Worm (Caenorhabditis elegans): ENCODE measurements around the gene B0457.6.

Gene B0457.6

DNA sequence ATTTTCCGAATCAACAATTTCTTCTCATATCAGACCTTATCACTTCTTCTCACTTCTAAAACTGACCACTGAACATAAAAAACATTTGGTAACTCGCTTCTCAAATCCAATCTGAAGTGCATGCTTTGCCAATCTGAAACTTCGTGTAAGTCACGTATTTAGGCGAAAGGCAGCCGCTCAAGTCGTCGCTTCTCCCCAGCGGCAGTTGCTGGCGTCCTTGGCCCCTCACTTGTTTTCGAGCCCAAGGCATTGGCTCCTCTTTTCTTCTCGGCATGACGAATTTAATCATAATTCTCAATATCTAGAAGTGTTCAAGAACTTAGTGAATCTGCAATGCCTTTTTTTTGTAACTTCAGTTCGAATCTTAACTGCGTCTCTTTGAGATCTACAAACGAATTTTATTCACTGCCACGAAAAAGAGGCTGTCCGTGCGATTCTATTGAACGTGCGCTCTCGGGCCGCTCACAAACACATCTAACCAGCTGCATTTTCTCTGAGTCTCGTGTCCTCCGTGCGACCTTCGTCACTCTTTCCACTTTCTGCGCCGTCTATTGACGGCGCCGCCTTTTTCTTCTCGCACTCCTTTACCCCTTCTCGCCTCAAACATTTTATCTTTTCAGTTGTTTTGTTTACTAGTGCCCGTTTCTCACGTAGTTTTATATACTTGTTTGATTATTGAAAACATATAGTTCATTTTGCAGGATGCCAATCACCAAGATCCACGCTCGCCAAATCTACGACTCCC, 9.4 kb downstream of the B0457.6 start (continued):
- TF ChIP-seq unc-62 (GFP tag; optimal IDR thresholded peaks at IDR 0.05 in 1 of 2) (peak in 1 of 2 experiments; percentile 82), unc-62 (tag; optimal IDR thresholded peaks at IDR 0.05) (no peak), lir-3 (tag; optimal IDR thresholded peaks at IDR 0.05) (no peak), lin-29 (GFP tag; IDR thresholded peaks at IDR 0.05) (no peak), dve-1 (tag; optimal IDR thresholded peaks at IDR 0.05; ENCODE audit: insufficient read depth) (peak; percentile 28), snpc-4 (tag; optimal IDR thresholded peaks at IDR 0.05) (no peak), arid-1 (GFP tag; conservative IDR thresholded peaks at IDR 0.05) (0 out of 2 replicates have a peak, but pooled peaks have one; percentile 6), tra-1 (GFP tag; IDR thresholded peaks at IDR 0.05) (no peak), F49E8.2 (tag; optimal IDR thresholded peaks at IDR 0.05; ENCODE audit: borderline replicate concordance) (no peak), dmd-8 (GFP tag; IDR thresholded peaks at IDR 0.05) (no peak), egl-27 (tag; optimal IDR thresholded peaks at IDR 0.05) (no peak), pha-4 (GFP tag; IDR thresholded peaks at IDR 0.05) (0 out of 2 replicates have a peak, but pooled peaks have one; percentile 34), pha-4 (tag; optimal IDR thresholded peaks at IDR 0.05) (no peak), nhr-28 (tag; optimal IDR thresholded peaks at IDR 0.05) (peak; percentile 47), aha-1 (tag) (peak; percentile 99), daf-19 (GFP tag; conservative IDR thresholded peaks at IDR 0.05) (no peak), nhr-76 (tag; optimal IDR thresholded peaks at IDR 0.05) (no peak), mdl-1 (tag; optimal IDR thresholded peaks at IDR 0.05) (peak in 1 of 2 experiments; percentile 61), nhr-42 (GFP tag; IDR thresholded peaks at IDR 0.05) (no peak), attf-4 (tag; optimal IDR thresholded peaks at IDR 0.05) (no peak), duxl-1 (tag; optimal IDR thresholded peaks at IDR 0.05; ENCODE audit: poor library complexity) (no peak), ceh-44 (GFP tag; IDR thresholded peaks at IDR 0.05) (no peak)

DNA sequence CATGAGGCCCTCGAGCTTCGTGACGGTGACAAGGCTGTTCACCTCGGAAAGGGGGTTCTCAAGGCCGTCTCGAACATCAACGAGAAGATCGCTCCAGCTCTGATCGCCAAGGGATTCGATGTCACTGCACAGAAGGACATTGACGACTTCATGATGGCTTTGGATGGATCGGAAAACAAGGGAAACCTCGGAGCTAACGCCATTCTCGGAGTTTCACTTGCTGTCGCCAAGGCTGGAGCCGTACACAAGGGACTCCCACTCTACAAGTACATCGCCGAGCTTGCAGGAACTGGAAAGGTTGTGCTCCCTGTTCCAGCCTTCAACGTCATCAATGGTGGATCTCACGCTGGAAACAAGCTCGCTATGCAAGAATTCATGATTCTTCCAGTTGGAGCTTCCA, 10.2 kb downstream of the B0457.6 start:
- peak; percentile 48 for TF ChIP-seq set-16 (GFP tag; IDR thresholded peaks at IDR 0.05)
- no peak for TF ChIP-seq mdt-29 (GFP tag; IDR thresholded peaks at IDR 0.05)
- TF ChIP-seq aha-1 (tag): peak; percentile 88

DNA sequence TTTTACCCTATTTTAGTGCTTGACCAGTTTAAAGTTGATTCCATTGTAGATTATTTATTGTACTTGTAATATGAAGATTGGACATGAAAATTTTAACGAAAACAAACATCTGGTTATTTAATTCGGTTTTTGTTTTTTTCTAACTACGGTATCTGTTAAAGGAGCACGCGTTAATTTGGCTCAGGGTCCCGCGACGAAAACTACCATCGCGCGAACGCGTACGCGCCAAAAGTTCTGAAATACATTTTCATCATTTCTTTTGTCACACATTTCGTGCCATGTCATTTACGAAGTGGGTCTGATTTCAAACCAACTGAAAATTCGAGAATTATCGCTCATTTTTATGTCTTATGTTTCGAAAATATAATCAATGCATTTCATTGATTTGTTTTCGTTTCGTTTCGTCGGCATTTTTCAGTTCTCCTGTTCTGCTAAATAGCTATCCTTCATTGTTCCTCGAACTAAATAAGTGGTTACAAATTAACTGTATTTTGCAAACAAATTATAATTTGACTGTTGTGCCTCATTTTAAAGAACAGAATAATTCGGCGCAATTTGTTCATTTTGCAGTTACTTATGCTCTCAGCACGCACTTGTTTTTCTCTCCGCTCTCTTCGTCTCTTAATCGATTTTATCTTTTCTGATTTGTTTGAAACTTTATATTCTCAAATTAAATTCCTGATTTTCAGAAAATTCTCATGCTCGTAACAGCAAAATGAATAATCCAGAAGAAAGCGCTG, 11.6 kb downstream of the B0457.6 start, which contains the start of gene T21B10.3:
Gene T21B10.3 (plus strand): TSS at position 690 of the 740 bp plus-strand sequence.
- TF ChIP-seq ZK546.5 (tag; optimal IDR thresholded peaks at IDR 0.05): no peak
- no peak for TF ChIP-seq F37D6.2 (tag; optimal IDR thresholded peaks at IDR 0.05)
- peak; percentile 89 for TF ChIP-seq aha-1 (tag)
- TF ChIP-seq lim-7 (GFP tag; IDR thresholded peaks at IDR 0.05): 0 out of 2 replicates have a peak, but pooled peaks have one; percentile 30
- TF ChIP-seq zip-11 (GFP tag; IDR thresholded peaks at IDR 0.05): no peak
- no peak for TF ChIP-seq mxl-2 (GFP tag; conservative IDR thresholded peaks at IDR 0.05)
- TF ChIP-seq vab-7 (GFP tag; IDR thresholded peaks at IDR 0.05): peak; percentile 54; the same call in 1 of the 2 replicates
- peak; percentile 22 for TF ChIP-seq T20F7.1 (GFP tag; optimal IDR thresholded peaks at IDR 0.05)
- TF ChIP-seq F44E2.7 (GFP tag; IDR thresholded peaks at IDR 0.05): no peak
- TF ChIP-seq Y75B8A.6 (GFP tag; IDR thresholded peaks at IDR 0.05): no peak
- no peak for TF ChIP-seq snpc-4 (tag; optimal IDR thresholded peaks at IDR 0.05)
- TF ChIP-seq jun-1 (tag; optimal IDR thresholded peaks at IDR 0.05): no peak
- no peak for TF ChIP-seq nhr-6 (tag; optimal IDR thresholded peaks at IDR 0.05)
- no peak for TF ChIP-seq set-16 (GFP tag; IDR thresholded peaks at IDR 0.05)
- no peak for TF ChIP-seq ceh-62 (tag; optimal IDR thresholded peaks at IDR 0.05)
- TF ChIP-seq nhr-42 (GFP tag; IDR thresholded peaks at IDR 0.05): no peak
- TF ChIP-seq aly-2 (tag; optimal IDR thresholded peaks at IDR 0.05): no peak
- TF ChIP-seq ama-1 (optimal IDR thresholded peaks at IDR 0.05): peak; percentile 89
- TF ChIP-seq F49E8.2 (tag; optimal IDR thresholded peaks at IDR 0.05; ENCODE audit: borderline replicate concordance): peak; percentile 89
- TF ChIP-seq spr-3 (GFP tag; optimal IDR thresholded peaks at IDR 0.05): no peak
- TF ChIP-seq ceh-44 (GFP tag; IDR thresholded peaks at IDR 0.05): peak; percentile 50; the same call in 1 of the 2 replicates
- peak; percentile 20 for TF ChIP-seq hlh-11 (tag; optimal IDR thresholded peaks at IDR 0.05)
- TF ChIP-seq mes-2 (tag; optimal IDR thresholded peaks at IDR 0.05; ENCODE audit: poor library complexity, severe bottlenecking): peak; percentile 54
- TF ChIP-seq F26F4.8 (GFP tag; conservative IDR thresholded peaks at IDR 0.05): no peak
- TF ChIP-seq nhr-28 (tag; optimal IDR thresholded peaks at IDR 0.05): no peak
- no peak for TF ChIP-seq unc-39 (tag; optimal IDR thresholded peaks at IDR 0.05)
- TF ChIP-seq lin-15B (tag; optimal IDR thresholded peaks at IDR 0.05): no peak
- TF ChIP-seq lin-38 (GFP tag; IDR thresholded peaks at IDR 0.05): peak; percentile 86
- TF ChIP-seq lin-13 (GFP tag; optimal IDR thresholded peaks at IDR 0.05): peak; percentile 26

Measured in whole organism, L4 larva.